Worm (Caenorhabditis elegans) whole organism, L1 larva: ENCODE results near the gene F53A9.6.

Experiments
- fos-1 ChIP-seq: fragments of 150-350 bp; optimal IDR thresholded peaks from 2 replicates; lab custom pipeline; 2014; ENCODE audit warnings: missing biosample characterization, missing genetic modification characterization
- lin-39 ChIP-seq: fragments of 150-350 bp; optimal IDR thresholded peaks from 2 replicates; lab custom pipeline; 2014; ENCODE audit warnings: missing biosample characterization, missing genetic modification reagents, missing genetic modification characterization
- nhr-19 ChIP-seq: fragments of 200-800 bp; sonication (Bioruptor generic); conservative IDR thresholded peaks from 2 replicates; pipeline ENCODE4 v1.3.6; 2022; ENCODE audit warnings: missing genetic modification characterization, missing compliant biosample characterization
- nhr-77 ChIP-seq: fragments of 150-350 bp; optimal IDR thresholded peaks from 2 replicates; lab custom pipeline; 2014; ENCODE audit warnings: missing biosample characterization, missing genetic modification characterization

ce11 chrX:8737801-8738200 is 24.2 kb upstream of the F53A9.6 start:
- TF ChIP-seq nhr-19 (GFP tag; lab: Robert Waterston, UW) (no peak), lin-39 (tag; lab: Kevin White, UChicago) (no peak), nhr-77 (no peak), fos-1 (no peak)
